Fruit fly (Drosophila melanogaster) whole organism, adult: ENCODE data around the gene gcm.

Experiments used
- CG11617 ChIP-seq: fragments of 200-800 bp; sonication (Bioruptor generic); optimal IDR thresholded peaks from 2 replicates; lab custom pipeline; 2017; ENCODE audit warnings: mild to moderate bottlenecking, missing biosample characterization, missing genetic modification reagents, missing genetic modification characterization
- CG1620 ChIP-seq: fragments of 200-800 bp; sonication (Bioruptor generic); optimal IDR thresholded peaks from 2 replicates; lab custom pipeline; 2016; ENCODE audit warnings: missing biosample characterization, missing genetic modification characterization
- Clk ChIP-seq: fragments of 200-800 bp; sonication (Bioruptor generic); optimal IDR thresholded peaks from 2 replicates; lab custom pipeline; 2017; ENCODE audit warnings: missing biosample characterization, missing genetic modification characterization
- Crg-1 ChIP-seq: fragments of 200-800 bp; sonication (Bioruptor generic); optimal IDR thresholded peaks from 2 replicates; lab custom pipeline; 2016; ENCODE audit warnings: missing biosample characterization, missing genetic modification characterization
- Mnt ChIP-seq: fragments of 200-800 bp; sonication (Bioruptor generic); optimal IDR thresholded peaks from 2 replicates; lab custom pipeline; 2016; ENCODE audit warnings: missing biosample characterization, mild to moderate bottlenecking, missing genetic modification characterization
- cic ChIP-seq: fragments of 200-800 bp; sonication (Bioruptor generic); optimal IDR thresholded peaks from 2 replicates; lab custom pipeline; 2017; ENCODE audit warnings: missing biosample characterization, mild to moderate bottlenecking, missing genetic modification characterization, moderate library complexity
- cnc ChIP-seq, 2 experiments: fragments of >200 bp; optimal IDR thresholded peaks; 2 replicates each; lab custom pipeline; 2017
- tj ChIP-seq: fragments of 200-800 bp; sonication (Bioruptor generic); optimal IDR thresholded peaks from 3 replicates; lab custom pipeline; 2017; ENCODE audit warnings: missing biosample characterization, mild to moderate bottlenecking, missing genetic modification characterization, moderate library complexity
- toe ChIP-seq: fragments of 200-800 bp; sonication (Bioruptor generic); optimal IDR thresholded peaks from 2 replicates; lab custom pipeline; 2016; ENCODE audit warnings: missing biosample characterization, missing genetic modification characterization

- TF ChIP-seq Crg-1, result no peak
- no peak for TF ChIP-seq CG11617 (GFP tag; lab: Kevin White, UChicago)
- no peak for TF ChIP-seq toe (GFP tag; lab: Kevin White, UChicago)
- TF ChIP-seq tj (GFP tag; lab: Kevin White, UChicago), result no peak
- no peak for TF ChIP-seq cic (GFP tag; lab: Kevin White, UChicago)
- TF ChIP-seq Mnt, result no peak
- no peak for TF ChIP-seq CG1620
- TF ChIP-seq cnc (optimal IDR thresholded peaks at IDR 0.05; lab: Kevin White, UChicago), result no peak
- no peak for TF ChIP-seq Clk
These were observed 37.7 kb downstream of the gcm start, which contains the start of gene CG13113 for dm6 chr2L:9543871-9544270.
